Fruit fly (Drosophila melanogaster) whole organism, prepupa: ENCODE results near the gene Nph.

Experiments
- Blimp-1 ChIP-seq: fragments of 200-800 bp; sonication (Bioruptor generic); optimal IDR thresholded peaks from 3 replicates; lab custom pipeline; 2017; ENCODE audit warnings: missing biosample characterization, missing genetic modification characterization, mild to moderate bottlenecking, moderate library complexity, missing genetic modification reagents
- CG10669 ChIP-seq: fragments of 200-800 bp; sonication (Bioruptor generic); optimal IDR thresholded peaks from 3 replicates; lab custom pipeline; 2018; ENCODE audit warnings: missing biosample characterization, mild to moderate bottlenecking, missing genetic modification characterization, moderate library complexity
- CG11294 ChIP-seq: fragments of 200-800 bp; sonication (Bioruptor generic); IDR thresholded peaks from 2 replicates; pipeline ENCODE4 v1.3.6; 2022; ENCODE audit warnings: missing biosample characterization, missing genetic modification characterization
- CG11762 ChIP-seq: fragments of 200-800 bp; sonication (Bioruptor generic); optimal IDR thresholded peaks from 3 replicates; lab custom pipeline; 2016; ENCODE audit warnings: missing biosample characterization, missing genetic modification characterization; ENCODE audit not compliant: insufficient read depth
- CG1621 ChIP-seq: fragments of 200-800 bp; sonication (Bioruptor generic); optimal IDR thresholded peaks from 3 replicates; lab custom pipeline; 2018; ENCODE audit warnings: missing biosample characterization, mild to moderate bottlenecking, missing genetic modification characterization
- CG16779 ChIP-seq: fragments of 200-800 bp; sonication (Bioruptor generic); optimal IDR thresholded peaks from 3 replicates; lab custom pipeline; 2017; ENCODE audit warnings: missing biosample characterization, mild to moderate bottlenecking, missing genetic modification characterization
- CG3032 ChIP-seq: fragments of 200-800 bp; optimal IDR thresholded peaks from 2 replicates; lab custom pipeline; 2019; ENCODE audit warnings: missing biosample characterization, mild to moderate bottlenecking, missing genetic modification characterization, moderate library complexity
- CG31627 ChIP-seq: fragments of 200-800 bp; sonication (Bioruptor generic); optimal IDR thresholded peaks from 3 replicates; lab custom pipeline; 2016; ENCODE audit warnings: missing biosample characterization, missing genetic modification characterization
- CG32006 ChIP-seq: fragments of 200-800 bp; sonication (Bioruptor generic); optimal IDR thresholded peaks from 3 replicates; lab custom pipeline; 2017; ENCODE audit warnings: missing biosample characterization, mild to moderate bottlenecking, missing genetic modification characterization
- CG3919 ChIP-seq: fragments of 200-800 bp; sonication (Bioruptor generic); optimal IDR thresholded peaks from 3 replicates; lab custom pipeline; 2016; ENCODE audit warnings: missing biosample characterization, missing genetic modification characterization
- CG6163 ChIP-seq: fragments of 200-800 bp; sonication (Bioruptor generic); IDR thresholded peaks from 3 replicates; pipeline ENCODE4 v1.3.6; 2022; ENCODE audit warnings: missing biosample characterization, missing genetic modification characterization
- CG6808 ChIP-seq: fragments of 200-800 bp; sonication (Bioruptor generic); optimal IDR thresholded peaks from 3 replicates; lab custom pipeline; 2017; ENCODE audit warnings: missing biosample characterization, missing genetic modification characterization, mild to moderate bottlenecking, moderate library complexity, missing genetic modification reagents
- CG6854 ChIP-seq: fragments of 200-800 bp; sonication (Bioruptor generic); optimal IDR thresholded peaks from 2 replicates; lab custom pipeline; 2017; ENCODE audit warnings: missing biosample characterization, mild to moderate bottlenecking, missing genetic modification characterization
- CG8119 ChIP-seq: fragments of 200-800 bp; sonication (Bioruptor generic); IDR thresholded peaks from 3 replicates; pipeline ENCODE4 v1.3.6; 2022; ENCODE audit warnings: missing biosample characterization, missing genetic modification characterization
- Eip78C ChIP-seq: fragments of 200-800 bp; sonication (Bioruptor generic); peaks from one replicate; lab custom pipeline; 2016; ENCODE audit warnings: missing biosample characterization, missing genetic modification characterization
- Ets96B ChIP-seq: fragments of 200-800 bp; optimal IDR thresholded peaks from 2 replicates; lab custom pipeline; 2019; ENCODE audit warnings: missing biosample characterization, mild to moderate bottlenecking, missing genetic modification characterization, moderate library complexity
- Gug ChIP-seq: fragments of 200-800 bp; sonication (Bioruptor generic); IDR thresholded peaks from 2 replicates; pipeline ENCODE4 v1.3.6; 2022; ENCODE audit warnings: missing biosample characterization, missing genetic modification characterization
- Hr39 ChIP-seq: fragments of 200-800 bp; sonication (Bioruptor generic); optimal IDR thresholded peaks from 2 replicates; lab custom pipeline; 2016; ENCODE audit warnings: missing biosample characterization, missing genetic modification characterization
- Lpt ChIP-seq: fragments of 200-800 bp; sonication (Bioruptor generic); optimal IDR thresholded peaks from 3 replicates; lab custom pipeline; 2016; ENCODE audit warnings: missing biosample characterization, missing genetic modification characterization
- OdsH ChIP-seq: fragments of 200-800 bp; sonication (Bioruptor generic); optimal IDR thresholded peaks from 3 replicates; lab custom pipeline; 2016; ENCODE audit warnings: missing biosample characterization, missing genetic modification characterization
- Smox ChIP-seq: fragments of 200-800 bp; sonication (Bioruptor generic); optimal IDR thresholded peaks from 3 replicates; lab custom pipeline; 2016; ENCODE audit warnings: missing biosample characterization, missing genetic modification characterization
- Sox102F ChIP-seq: fragments of 200-800 bp; sonication (Bioruptor generic); optimal IDR thresholded peaks from 2 replicates; lab custom pipeline; 2016; ENCODE audit warnings: missing biosample characterization, mild to moderate bottlenecking, missing genetic modification characterization
- acj6 ChIP-seq: fragments of 200-800 bp; sonication (Bioruptor generic); optimal IDR thresholded peaks from 3 replicates; lab custom pipeline; 2016; ENCODE audit warnings: missing biosample characterization, missing genetic modification characterization
- dac ChIP-seq: fragments of 200-800 bp; sonication (Bioruptor generic); optimal IDR thresholded peaks from 2 replicates; lab custom pipeline; 2017; ENCODE audit warnings: missing biosample characterization, mild to moderate bottlenecking, missing genetic modification characterization
- dsx ChIP-seq: fragments of 200-800 bp; optimal IDR thresholded peaks from 3 replicates; lab custom pipeline; 2019; ENCODE audit warnings: missing biosample characterization, mild to moderate bottlenecking, missing genetic modification characterization, moderate library complexity; ENCODE audit not compliant: poor library complexity, severe bottlenecking
- eg ChIP-seq: fragments of 200-800 bp; sonication (Bioruptor generic); IDR thresholded peaks from 3 replicates; pipeline ENCODE4 v1.3.6; 2022; ENCODE audit warnings: missing biosample characterization, missing genetic modification characterization
- esn ChIP-seq: fragments of 200-800 bp; sonication (Bioruptor generic); optimal IDR thresholded peaks from 2 replicates; lab custom pipeline; 2016; ENCODE audit warnings: missing biosample characterization, mild to moderate bottlenecking, missing genetic modification characterization, moderate library complexity
- fd59A ChIP-seq: fragments of 200-800 bp; sonication (Bioruptor generic); optimal IDR thresholded peaks from 2 replicates; lab custom pipeline; 2017; ENCODE audit warnings: missing biosample characterization, mild to moderate bottlenecking, missing genetic modification characterization, missing genetic modification reagents
- fd85E ChIP-seq: fragments of 200-800 bp; sonication (Bioruptor generic); optimal IDR thresholded peaks from 3 replicates; lab custom pipeline; 2016; ENCODE audit warnings: missing biosample characterization, missing genetic modification characterization
- fkh ChIP-seq: fragments of 200-800 bp; sonication (Bioruptor generic); optimal IDR thresholded peaks from 3 replicates; lab custom pipeline; 2017; ENCODE audit warnings: missing biosample characterization, mild to moderate bottlenecking, missing genetic modification characterization, moderate library complexity
- lz ChIP-seq: fragments of 200-800 bp; sonication (Bioruptor generic); optimal IDR thresholded peaks from 3 replicates; lab custom pipeline; 2016; ENCODE audit warnings: missing biosample characterization, missing genetic modification characterization
- net ChIP-seq: fragments of 200-800 bp; sonication (Bioruptor generic); optimal IDR thresholded peaks from 3 replicates; lab custom pipeline; 2016; ENCODE audit warnings: missing biosample characterization, missing genetic modification characterization
- pdm3 ChIP-seq: fragments of 200-800 bp; sonication (Bioruptor generic); optimal IDR thresholded peaks from 3 replicates; lab custom pipeline; 2016; ENCODE audit warnings: missing biosample characterization, missing genetic modification characterization
- spab ChIP-seq: fragments of 200-800 bp; sonication (Bioruptor generic); optimal IDR thresholded peaks from 2 replicates; lab custom pipeline; 2017; ENCODE audit warnings: missing biosample characterization, mild to moderate bottlenecking, missing genetic modification characterization, missing genetic modification reagents
- ss ChIP-seq, 2 experiments: fragments of 200-800 bp; sonication (Bioruptor generic); optimal IDR thresholded peaks; 2 replicates in 1 of 2; 3 replicates in 1 of 2; lab custom pipeline; 2017 to 2018; ENCODE audit warnings: mild to moderate bottlenecking in 2 of 2, missing biosample characterization in 2 of 2, missing genetic modification characterization in 2 of 2, moderate library complexity in 1 of 2

Nph gene

dm6 chr3R:30043139-30043744 is 38.6 kb upstream of the Nph start, which contains the start of gene Sry-delta (continued):
- TF ChIP-seq Blimp-1 (GFP tag; lab: Kevin White, UChicago) (no peak), CG16779 (tag; lab: Kevin White, UChicago) (no peak), Hr39 (GFP tag; lab: Kevin White, UChicago) (peak; percentile 81), net (GFP tag; lab: Kevin White, UChicago) (no peak)

- TF ChIP-seq CG10669 (GFP tag; lab: Kevin White, UChicago) (no peak), acj6 (no peak), fd85E (GFP tag; lab: Kevin White, UChicago) (no peak), Smox (GFP tag; lab: Kevin White, UChicago) (no peak), CG6808 (GFP tag; lab: Kevin White, UChicago) (no peak), Eip78C (GFP tag; lab: Kevin White, UChicago) (no peak), Ets96B (tag; lab: Kevin White, UChicago) (no peak), pdm3 (GFP tag; lab: Kevin White, UChicago) (no peak), fkh (GFP tag; lab: Kevin White, UChicago) (no peak), CG3919 (GFP tag; lab: Kevin White, UChicago) (no peak), CG16779 (tag; lab: Kevin White, UChicago) (no peak), net (GFP tag; lab: Kevin White, UChicago) (no peak), CG6163 (no peak)
Measured at dm6 chr3R:30040879-30041278, 36.2 kb upstream of the Nph start.

- TF ChIP-seq Eip78C (GFP tag; lab: Kevin White, UChicago) (no peak), Sox102F (GFP tag; lab: Kevin White, UChicago) (no peak), esn (GFP tag; lab: Kevin White, UChicago) (peak; percentile 45), eg (GFP tag; lab: Robert Waterston, UW) (no peak), lz (GFP tag; lab: Kevin White, UChicago) (no peak), CG32006 (no peak), CG6808 (GFP tag; lab: Kevin White, UChicago) (no peak), CG3032 (tag; lab: Kevin White, UChicago) (peak; percentile 18), dsx (GFP tag; lab: Kevin White, UChicago) (peak; percentile 91), Ets96B (tag; lab: Kevin White, UChicago) (no peak), Lpt (no peak), ss (GFP tag; optimal IDR thresholded peaks at IDR 0.05; lab: Kevin White, UChicago) (no peak), CG8119 (GFP tag; lab: Robert Waterston, UW) (no peak), fd59A (GFP tag; lab: Kevin White, UChicago) (no peak)
Measured at dm6 chr3R:30039494-30039893, 34.8 kb upstream of the Nph start, which contains the start of the genes janA, Sry-alpha and Sry-beta. Gene janA, minus strand, starts transcription at chr3R:30039533. Gene Sry-alpha, plus strand, starts transcription at chr3R:30039719. Gene Sry-beta, plus strand, starts transcription at chr3R:30039719.

- TF ChIP-seq spab: no peak
- TF ChIP-seq CG11294 (GFP tag; lab: Robert Waterston, UW): no peak
- TF ChIP-seq CG31627 (GFP tag; lab: Kevin White, UChicago): no peak
- TF ChIP-seq Gug (GFP tag; lab: Robert Waterston, UW): no peak
- no peak for TF ChIP-seq Ets96B (tag; lab: Kevin White, UChicago)
- no peak for TF ChIP-seq CG6854 (GFP tag; lab: Kevin White, UChicago)
- no peak for TF ChIP-seq lz (GFP tag; lab: Kevin White, UChicago)
- TF ChIP-seq CG6163: no peak
- no peak for TF ChIP-seq OdsH (GFP tag; lab: Kevin White, UChicago)
- no peak for TF ChIP-seq net (GFP tag; lab: Kevin White, UChicago)
- no peak for TF ChIP-seq dac (GFP tag; lab: Kevin White, UChicago)
- TF ChIP-seq fd59A (GFP tag; lab: Kevin White, UChicago): no peak
- TF ChIP-seq CG11762 (GFP tag; lab: Kevin White, UChicago): no peak
- TF ChIP-seq CG6808 (GFP tag; lab: Kevin White, UChicago): no peak
- TF ChIP-seq CG1621 (tag; lab: Kevin White, UChicago): no peak
Measured at dm6 chr3R:30038628-30039027, 34.0 kb upstream of the Nph start, which contains the start of gene janB. Gene janB, minus strand, starts transcription at chr3R:30038728.
